Worm (Caenorhabditis elegans) whole organism, late embryonic: ENCODE results near the gene C16C4.1.

Source experiments
- K02D7.2 ChIP-seq: sonication (generic microtip); optimal IDR thresholded peaks from 2 replicates; lab custom pipeline; 2017; ENCODE audit warnings: mild to moderate bottlenecking, missing genetic modification characterization, missing compliant biosample characterization
- ets-4 ChIP-seq: sonication (generic microtip); optimal IDR thresholded peaks from 2 replicates; lab custom pipeline; 2016; ENCODE audit warnings: missing genetic modification characterization, missing compliant biosample characterization
- hlh-30 ChIP-seq: sonication (generic microtip); optimal IDR thresholded peaks from 2 replicates; lab custom pipeline; 2017; ENCODE audit warnings: antibody characterized with exemption, missing genetic modification characterization, missing compliant biosample characterization; ENCODE audit not compliant: insufficient read depth
- nfya-1 ChIP-seq: sonication (generic microtip); optimal IDR thresholded peaks from 2 replicates; lab custom pipeline; 2017; ENCODE audit warnings: missing genetic modification characterization, mild to moderate bottlenecking, missing compliant biosample characterization, antibody characterized with exemption, moderate library complexity
- pqm-1 ChIP-seq: sonication (generic microtip); optimal IDR thresholded peaks from 2 replicates; lab custom pipeline; 2016; ENCODE audit warnings: missing genetic modification characterization, missing compliant biosample characterization

- TF ChIP-seq K02D7.2 (tag; lab: Kevin White, UChicago) (no peak), pqm-1 (tag; lab: Kevin White, UChicago) (peak; percentile 79), hlh-30 (no peak), ets-4 (tag; lab: Kevin White, UChicago) (no peak), nfya-1 (no peak)
Observed at ce11 chrII:1851716-1852115, 42.3 kb upstream of the C16C4.1 start.
